Worm (Caenorhabditis elegans): ENCODE measurements around the gene let-70.

DNA sequence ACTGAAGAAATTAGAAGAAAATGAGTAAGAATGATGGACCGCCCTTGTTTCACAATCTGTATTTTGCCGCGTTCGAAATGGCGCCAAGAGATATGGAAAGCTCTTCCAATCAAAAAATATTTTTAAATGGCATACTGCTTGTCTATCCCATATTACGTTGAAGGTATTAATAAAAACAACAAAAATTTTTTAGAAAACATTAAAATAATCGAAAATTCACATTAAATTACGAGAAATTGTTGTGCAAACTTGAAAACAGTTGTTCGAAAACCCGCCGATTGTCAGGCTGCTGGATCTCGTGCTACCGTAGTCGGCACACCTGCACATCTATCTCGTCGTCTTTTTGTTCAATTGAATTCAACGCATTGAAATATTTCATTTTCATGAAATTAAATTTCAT lies 1.6 kb upstream of the let-70 start, which contains the start of gene klc-1:
- TF ChIP-seq hmg-4 (GFP tag; optimal IDR thresholded peaks at IDR 0.05) (no peak), ama-1 (optimal IDR thresholded peaks at IDR 0.05) (no peak)
